Worm (Caenorhabditis elegans): ENCODE measurements around the gene T26H5.4.

ce11 chrV:15415951-15416350 is 32.5 kb downstream of the T26H5.4 start, which contains the start of gene srh-265:
- TF ChIP-seq eyg-1 (tag; optimal IDR thresholded peaks at IDR 0.05) (no peak), nfya-1 (tag; optimal IDR thresholded peaks at IDR 0.05) (no peak), unc-55 (GFP tag; optimal IDR thresholded peaks at IDR 0.05) (no peak), gmeb-2 (tag; optimal IDR thresholded peaks at IDR 0.05) (no peak), F13H6.1 (tag; optimal IDR thresholded peaks at IDR 0.05) (no peak), tbx-7 (tag; optimal IDR thresholded peaks at IDR 0.05) (no peak), tbx-2 (tag; optimal IDR thresholded peaks at IDR 0.05) (no peak), rnt-1 (tag; optimal IDR thresholded peaks at IDR 0.05) (no peak), ceh-19 (GFP tag; optimal IDR thresholded peaks at IDR 0.05) (no peak), ceh-18 (tag; optimal IDR thresholded peaks at IDR 0.05) (no peak), ref-2 (tag; optimal IDR thresholded peaks at IDR 0.05) (no peak)

Measured in whole organism, late embryonic.